Fruit fly (Drosophila melanogaster) S2 (cell line): ENCODE results near the gene RasGAP1.

ENCODE experiments used
- CG8478 ChIP-seq: fragments of >200 bp; optimal IDR thresholded peaks from 2 replicates; lab custom pipeline; 2018
- CTCF ChIP-seq, 2 experiments: fragments of >200 bp; optimal IDR thresholded peaks; 2 replicates each; lab custom pipeline; 2018

- TF ChIP-seq CTCF (optimal IDR thresholded peaks at IDR 0.05; lab: Kevin White, UChicago) (no peak), CG8478 (lab: Kevin White, UChicago) (no peak)
Measured at dm6 chr3L:9850114-9850513, 5.0 kb downstream of the RasGAP1 start.
